Worm (Caenorhabditis elegans): ENCODE data around the gene mpst-7.

DNA sequence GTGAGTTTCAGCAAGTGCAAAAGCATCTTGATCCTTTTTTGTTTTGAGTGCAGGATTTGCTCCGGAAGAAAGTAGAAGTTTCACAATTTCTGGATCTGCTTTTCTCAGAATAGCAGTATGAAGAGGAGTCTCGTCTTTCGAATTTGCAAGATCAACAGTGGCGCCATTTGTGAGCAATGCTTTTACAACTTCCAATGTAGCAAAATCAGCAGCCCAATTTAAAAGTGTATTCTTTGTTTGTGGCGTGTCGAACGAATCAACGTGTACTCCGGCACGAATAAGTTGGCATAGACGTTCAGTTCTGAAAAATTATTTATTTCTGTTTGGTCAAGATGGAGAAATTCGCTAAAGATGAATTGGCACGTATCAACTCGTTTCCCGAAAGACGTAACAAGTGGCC, 11.3 kb downstream of the mpst-7 start, which contains the start of gene T16G1.13:
- TF ChIP-seq sptf-1 (tag; optimal IDR thresholded peaks at IDR 0.05) (no peak), ceh-39 (tag; optimal IDR thresholded peaks at IDR 0.05) (no peak), nhr-237 (tag; optimal IDR thresholded peaks at IDR 0.05) (no peak), unc-62 (GFP tag; optimal IDR thresholded peaks at IDR 0.05) (no peak), nhr-76 (tag; optimal IDR thresholded peaks at IDR 0.05) (no peak), flh-1 (GFP tag; optimal IDR thresholded peaks at IDR 0.05) (no peak), ces-1 (GFP tag; optimal IDR thresholded peaks at IDR 0.05) (no peak)
